Fruit fly (Drosophila melanogaster) whole organism, embryonic: ENCODE results near the gene Cyt-c1.

Source experiments
- BEAF-32 ChIP-seq: fragments of 200-800 bp; sonication (Bioruptor generic); optimal IDR thresholded peaks from 3 replicates; lab custom pipeline; 2017; ENCODE audit warnings: missing biosample characterization, missing genetic modification characterization, mild to moderate bottlenecking, moderate library complexity, missing genetic modification reagents
- Bteb2 ChIP-seq: fragments of 200-800 bp; sonication (Bioruptor generic); optimal IDR thresholded peaks from 2 replicates; lab custom pipeline; 2016; ENCODE audit warnings: missing biosample characterization, missing genetic modification characterization
- CG10979 ChIP-seq: fragments of 200-800 bp; sonication (Bioruptor generic); optimal IDR thresholded peaks from 2 replicates; lab custom pipeline; 2018; ENCODE audit warnings: missing biosample characterization, mild to moderate bottlenecking, missing genetic modification characterization, moderate library complexity
- CG11398 ChIP-seq: fragments of 200-800 bp; sonication (Bioruptor generic); optimal IDR thresholded peaks from 2 replicates; lab custom pipeline; 2016; ENCODE audit warnings: missing biosample characterization, missing genetic modification characterization
- CG11723 ChIP-seq: fragments of 200-800 bp; sonication (Bioruptor generic); optimal IDR thresholded peaks from 2 replicates; lab custom pipeline; 2017; ENCODE audit warnings: missing biosample characterization, mild to moderate bottlenecking, missing genetic modification characterization
- CG13624 ChIP-seq: fragments of 200-800 bp; sonication (Bioruptor generic); optimal IDR thresholded peaks from 2 replicates; lab custom pipeline; 2016; ENCODE audit warnings: missing biosample characterization, missing genetic modification characterization
- CG17186 ChIP-seq: fragments of 200-800 bp; sonication (Bioruptor generic); optimal IDR thresholded peaks from 3 replicates; lab custom pipeline; 2017; ENCODE audit warnings: missing biosample characterization, missing genetic modification reagents, missing genetic modification characterization
- CG17912 ChIP-seq: fragments of 200-800 bp; sonication (Bioruptor generic); optimal IDR thresholded peaks from 2 replicates; lab custom pipeline; 2018; ENCODE audit warnings: missing biosample characterization, mild to moderate bottlenecking, missing genetic modification characterization
- CG3838 ChIP-seq: fragments of 200-800 bp; sonication (Bioruptor generic); optimal IDR thresholded peaks from 3 replicates; lab custom pipeline; 2016; ENCODE audit warnings: missing biosample characterization, missing genetic modification characterization
- CG4282 ChIP-seq: fragments of 200-800 bp; sonication (Bioruptor generic); optimal IDR thresholded peaks from 2 replicates; lab custom pipeline; 2016; ENCODE audit warnings: missing biosample characterization, missing genetic modification characterization
- CG4707 ChIP-seq: fragments of 200-800 bp; sonication (Bioruptor generic); optimal IDR thresholded peaks from 2 replicates; lab custom pipeline; 2018; ENCODE audit warnings: missing biosample characterization, mild to moderate bottlenecking, missing genetic modification characterization, moderate library complexity
- CG6791 ChIP-seq: fragments of 200-800 bp; sonication (Bioruptor generic); IDR thresholded peaks from 3 replicates; pipeline ENCODE4 v1.3.6; 2022; ENCODE audit warnings: missing biosample characterization, missing genetic modification characterization; ENCODE audit not compliant: partially characterized antibody
- CG6813 ChIP-seq: fragments of 200-800 bp; sonication (Bioruptor generic); optimal IDR thresholded peaks from 2 replicates; lab custom pipeline; 2017; ENCODE audit warnings: missing biosample characterization, missing genetic modification characterization, mild to moderate bottlenecking, moderate library complexity, missing genetic modification reagents
- Dbx ChIP-seq: fragments of 200-800 bp; sonication (Bioruptor generic); IDR thresholded peaks from 3 replicates; pipeline ENCODE4 v1.3.6; 2022; ENCODE audit warnings: missing biosample characterization, missing genetic modification characterization
- Dfd ChIP-seq, 2 experiments: fragments of >200 bp; optimal IDR thresholded peaks; 2 replicates each; lab custom pipeline; 2017; ENCODE audit warnings: missing biosample characterization in 2 of 2, missing genetic modification characterization in 2 of 2
- Dll ChIP-seq: fragments of 200-800 bp; sonication (Bioruptor generic); IDR thresholded peaks from 4 replicates; pipeline ENCODE4 v1.3.6; 2022; ENCODE audit warnings: missing biosample characterization, missing genetic modification characterization; ENCODE audit not compliant: partially characterized antibody
- Doc3 ChIP-seq: fragments of 200-800 bp; sonication (Bioruptor generic); IDR thresholded peaks from 3 replicates; pipeline ENCODE4 v1.3.6; 2022; ENCODE audit warnings: missing biosample characterization, missing genetic modification characterization; ENCODE audit not compliant: partially characterized antibody
- Ets65A ChIP-seq: fragments of 200-800 bp; sonication (Bioruptor generic); peaks from one replicate; lab custom pipeline; 2016; ENCODE audit warnings: missing biosample characterization, missing genetic modification characterization
- HLH4C ChIP-seq: fragments of 200-800 bp; sonication (Bioruptor generic); IDR thresholded peaks from 3 replicates; pipeline ENCODE4 v1.3.6; 2022; ENCODE audit warnings: missing biosample characterization, missing genetic modification characterization; ENCODE audit not compliant: partially characterized antibody
- Med ChIP-seq: fragments of 200-800 bp; sonication (Bioruptor generic); peaks from one replicate; lab custom pipeline; 2016; ENCODE audit warnings: missing biosample characterization, missing genetic modification characterization, mild to moderate bottlenecking, inconsistent platforms, moderate library complexity
- Nf-YB ChIP-seq: fragments of 200-800 bp; sonication (Bioruptor generic); optimal IDR thresholded peaks from 3 replicates; lab custom pipeline; 2019; ENCODE audit warnings: missing biosample characterization, mild to moderate bottlenecking, missing genetic modification characterization, moderate library complexity
- Opbp ChIP-seq: fragments of 200-800 bp; sonication (Bioruptor generic); IDR thresholded peaks from 3 replicates; pipeline ENCODE4 v1.3.6; 2022; ENCODE audit warnings: missing biosample characterization, missing genetic modification characterization; ENCODE audit not compliant: partially characterized antibody
- Optix ChIP-seq: fragments of 200-800 bp; sonication (Bioruptor generic); IDR thresholded peaks from 3 replicates; pipeline ENCODE4 v1.3.6; 2022; ENCODE audit warnings: missing biosample characterization, missing genetic modification characterization
- Rfx ChIP-seq: fragments of 200-800 bp; sonication (Bioruptor generic); IDR thresholded peaks from 2 replicates; pipeline ENCODE4 v1.3.6; 2022; ENCODE audit warnings: missing biosample characterization, missing genetic modification characterization
- Sin3A ChIP-seq: fragments of >200 bp; optimal IDR thresholded peaks from 2 replicates; lab custom pipeline; 2018
- Six4 ChIP-seq: fragments of 200-800 bp; sonication (Bioruptor generic); optimal IDR thresholded peaks from 2 replicates; lab custom pipeline; 2016; ENCODE audit warnings: missing biosample characterization, missing genetic modification characterization
- Spps ChIP-seq: fragments of 200-800 bp; sonication (Bioruptor generic); optimal IDR thresholded peaks from 2 replicates; lab custom pipeline; 2018; ENCODE audit warnings: missing biosample characterization, mild to moderate bottlenecking, missing genetic modification characterization
- Sry-δ ChIP-seq: fragments of 200-800 bp; sonication (Bioruptor generic); optimal IDR thresholded peaks from 2 replicates; lab custom pipeline; 2016; ENCODE audit warnings: missing biosample characterization, missing genetic modification characterization
- Trl ChIP-seq, 3 experiments: fragments of >200 bp in 2 of 3; fragments of 200-800 bp in 1 of 3; sonication (Bioruptor generic) in 1 of 3; optimal IDR thresholded peaks; 2 replicates in 1 of 3; 3 replicates in 2 of 3; lab custom pipeline; 2016 to 2017; ENCODE audit warnings: missing biosample characterization in 1 of 3, missing genetic modification characterization in 1 of 3
- Xrp1 ChIP-seq: fragments of 200-800 bp; sonication (Bioruptor generic); IDR thresholded peaks from 2 replicates; pipeline ENCODE4 v1.3.6; 2022; ENCODE audit warnings: missing biosample characterization, missing genetic modification characterization
- ac ChIP-seq: fragments of 200-800 bp; sonication (Bioruptor generic); optimal IDR thresholded peaks from 3 replicates; lab custom pipeline; 2017; ENCODE audit warnings: missing biosample characterization, mild to moderate bottlenecking, missing genetic modification characterization
- amos ChIP-seq: fragments of 200-800 bp; sonication (Bioruptor generic); IDR thresholded peaks from 2 replicates; pipeline ENCODE4 v1.3.6; 2022; ENCODE audit warnings: missing biosample characterization, missing genetic modification characterization; ENCODE audit not compliant: partially characterized antibody
- ase ChIP-seq: fragments of 200-800 bp; sonication (Bioruptor generic); IDR thresholded peaks from 3 replicates; pipeline ENCODE4 v1.3.6; 2022; ENCODE audit warnings: missing biosample characterization, missing genetic modification characterization
- bbx ChIP-seq: fragments of 200-800 bp; sonication (Bioruptor generic); IDR thresholded peaks from 2 replicates; pipeline ENCODE4 v1.3.6; 2022; ENCODE audit warnings: missing biosample characterization, missing genetic modification characterization; ENCODE audit not compliant: partially characterized antibody
- bigmax ChIP-seq: fragments of 200-800 bp; sonication (Bioruptor generic); optimal IDR thresholded peaks from 2 replicates; lab custom pipeline; 2018; ENCODE audit warnings: missing biosample characterization, mild to moderate bottlenecking, missing genetic modification characterization
- bsh ChIP-seq, 2 experiments: fragments of 200-800 bp; sonication (Bioruptor generic); optimal IDR thresholded peaks; 2 replicates each; lab custom pipeline; 2017 to 2018; ENCODE audit warnings: mild to moderate bottlenecking in 2 of 2, missing biosample characterization in 2 of 2, missing genetic modification characterization in 2 of 2, moderate library complexity in 1 of 2
- btn ChIP-seq: fragments of 200-800 bp; sonication (Bioruptor generic); optimal IDR thresholded peaks from 2 replicates; lab custom pipeline; 2016; ENCODE audit warnings: missing biosample characterization, missing genetic modification characterization
- danr ChIP-seq: fragments of 200-800 bp; sonication (Bioruptor generic); IDR thresholded peaks from 2 replicates; pipeline ENCODE4 v1.3.6; 2022; ENCODE audit warnings: missing biosample characterization, missing genetic modification characterization
- disco-r ChIP-seq: fragments of 200-800 bp; sonication (Bioruptor generic); optimal IDR thresholded peaks from 2 replicates; lab custom pipeline; 2016; ENCODE audit warnings: missing biosample characterization, missing genetic modification characterization
- hth ChIP-seq: fragments of >200 bp; optimal IDR thresholded peaks from 2 replicates; lab custom pipeline; 2017; ENCODE audit warnings: inconsistent platforms
- org-1 ChIP-seq: fragments of 200-800 bp; sonication (Bioruptor generic); optimal IDR thresholded peaks from 2 replicates; lab custom pipeline; 2017; ENCODE audit warnings: missing biosample characterization, missing genetic modification characterization
- prd ChIP-seq, 3 experiments: fragments of >200 bp in 2 of 3; fragments of 200-800 bp in 1 of 3; sonication (Bioruptor generic) in 1 of 3; optimal IDR thresholded peaks in 2 of 3; IDR thresholded peaks in 1 of 3; 2 replicates in 2 of 3; 3 replicates in 1 of 3; pipeline versions ENCODE4 v1.3.6 to Lab custom; 2017 to 2022; ENCODE audit warnings: missing biosample characterization in 1 of 3, missing genetic modification characterization in 1 of 3
- pros ChIP-seq: fragments of 200-800 bp; sonication (Bioruptor generic); optimal IDR thresholded peaks from 3 replicates; lab custom pipeline; 2019; ENCODE audit warnings: missing biosample characterization, mild to moderate bottlenecking, missing genetic modification characterization, moderate library complexity
- so ChIP-seq: fragments of 200-800 bp; sonication (Bioruptor generic); IDR thresholded peaks from 3 replicates; pipeline ENCODE4 v1.3.6; 2022; ENCODE audit warnings: missing biosample characterization, missing genetic modification characterization
- stc ChIP-seq: fragments of 200-800 bp; sonication (Bioruptor generic); IDR thresholded peaks from 2 replicates; pipeline ENCODE4 v1.3.6; 2022; ENCODE audit warnings: missing biosample characterization, missing genetic modification characterization
- tna ChIP-seq: fragments of 200-800 bp; sonication (Bioruptor generic); IDR thresholded peaks from 2 replicates; pipeline ENCODE4 v1.3.6; 2022; ENCODE audit warnings: missing biosample characterization, missing genetic modification characterization; ENCODE audit not compliant: partially characterized antibody
- vfl ChIP-seq: fragments of 200-800 bp; sonication (Bioruptor generic); optimal IDR thresholded peaks from 2 replicates; lab custom pipeline; 2016; ENCODE audit warnings: missing biosample characterization, missing genetic modification characterization

Gene Cyt-c1

dm6 chr3L:5360039-5360988, at the start of gene Cyt-c1:
Gene Cyt-c1, plus strand, starts transcription at chr3L:5360211.
- TF ChIP-seq Doc3 = peak; percentile 51; the same call in 1 of the 3 replicates
- TF ChIP-seq CG3838 (GFP tag; lab: Kevin White, UChicago) = no peak
- peak; percentile 21; the same call in 1 of the 3 replicates for TF ChIP-seq HLH4C (GFP tag; lab: Robert Waterston, UW)
- TF ChIP-seq Xrp1 (GFP tag; lab: Robert Waterston, UW) = 0 out of 2 replicates have a peak, but pooled peaks have one; percentile 4
- no peak for TF ChIP-seq Bteb2 (GFP tag; lab: Kevin White, UChicago)
- peak; percentile 18 for TF ChIP-seq Sin3A (lab: Kevin White, UChicago)
- peak; percentile 63; the same call in 2 of the 3 replicates for TF ChIP-seq CG6791 (GFP tag; lab: Robert Waterston, UW)
- no peak for TF ChIP-seq ase (GFP tag; lab: Robert Waterston, UW)
- no peak for TF ChIP-seq so (GFP tag; lab: Robert Waterston, UW)
- no peak for TF ChIP-seq stc (GFP tag; lab: Robert Waterston, UW)
- no peak for TF ChIP-seq bsh (GFP tag; optimal IDR thresholded peaks at IDR 0.05; lab: Kevin White, UChicago)
- TF ChIP-seq Ets65A (GFP tag; lab: Kevin White, UChicago) = no peak
- no peak for TF ChIP-seq btn (GFP tag; lab: Kevin White, UChicago)
- TF ChIP-seq disco-r (GFP tag; lab: Kevin White, UChicago) = no peak
- no peak for TF ChIP-seq CG11723
- no peak for TF ChIP-seq CG17186
- peak; percentile 99 for TF ChIP-seq bigmax (GFP tag; lab: Kevin White, UChicago)
- no peak for TF ChIP-seq Spps (tag; lab: Kevin White, UChicago)
- TF ChIP-seq ac = no peak
- TF ChIP-seq Dfd (GFP tag; optimal IDR thresholded peaks at IDR 0.05; lab: Kevin White, UChicago) = no peak
- no peak for TF ChIP-seq prd (optimal IDR thresholded peaks at IDR 0.05; lab: Kevin White, UChicago)
- 0 out of 3 replicates have a peak, but pooled peaks have one; percentile 22 for TF ChIP-seq prd (GFP tag; IDR thresholded peaks at IDR 0.05; lab: Robert Waterston, UW)
- TF ChIP-seq CG4707 (GFP tag; lab: Kevin White, UChicago) = no peak
- no peak for TF ChIP-seq pros (GFP tag; lab: Kevin White, UChicago)
- peak; percentile 70; the same call in 2 of the 3 replicates for TF ChIP-seq Opbp
- TF ChIP-seq Rfx = peak; percentile 43
- TF ChIP-seq Dbx (GFP tag; lab: Robert Waterston, UW) = 0 out of 3 replicates have a peak, but pooled peaks have one; percentile 16
- TF ChIP-seq danr (GFP tag; lab: Robert Waterston, UW) = no peak
- TF ChIP-seq hth (lab: Kevin White, UChicago) = no peak
- no peak for TF ChIP-seq Six4
- peak; percentile 16 for TF ChIP-seq CG6813
- no peak for TF ChIP-seq CG4282
- TF ChIP-seq Optix (GFP tag; lab: Robert Waterston, UW) = 0 out of 3 replicates have a peak, but pooled peaks have one; percentile 13
- peak; percentile 72 for TF ChIP-seq Dll
- TF ChIP-seq BEAF-32 (GFP tag; lab: Kevin White, UChicago) = peak; percentile 61
- peak; percentile 59 for TF ChIP-seq Med (GFP tag; lab: Kevin White, UChicago)
- TF ChIP-seq bbx (GFP tag; lab: Robert Waterston, UW) = peak; percentile 67; the same call in 1 of the 2 replicates
- TF ChIP-seq CG11398 = no peak
- TF ChIP-seq Trl (optimal IDR thresholded peaks at IDR 0.05; lab: Kevin White, UChicago) = peak in 1 of 2 experiments; percentile 16
- no peak for TF ChIP-seq Trl (GFP tag; optimal IDR thresholded peaks at IDR 0.05; lab: Kevin White, UChicago)
- TF ChIP-seq tna (GFP tag; lab: Robert Waterston, UW) = peak; percentile 21; the same call in 1 of the 2 replicates
- TF ChIP-seq Sry-δ = peak; percentile 64
- no peak for TF ChIP-seq org-1
- TF ChIP-seq CG17912 = peak; percentile 14
- TF ChIP-seq vfl (GFP tag; lab: Kevin White, UChicago) = no peak
- peak; percentile 56 for TF ChIP-seq Nf-YB (GFP tag; lab: Kevin White, UChicago)
- peak; percentile 76 for TF ChIP-seq amos (GFP tag; lab: Robert Waterston, UW)
- no peak for TF ChIP-seq CG13624 (GFP tag; lab: Kevin White, UChicago)
- TF ChIP-seq CG10979 = no peak
